Worm (Caenorhabditis elegans): ENCODE results near the gene R10E8.5.
"Not testable (repeated sequence)": the region's sequence is repeated elsewhere in the genome, so short reads cannot be mapped to it uniquely, and the experiment has no call there.

Gene R10E8.5

ce11 chrV:18269885-18270284 lies 15.3 kb downstream of the R10E8.5 start, which contains the start of gene skr-6:
TSS of gene skr-6 (minus strand) at chrV:18269985.
- TF ChIP-seq unc-62 (GFP tag; optimal IDR thresholded peaks at IDR 0.05) = no peak

ce11 chrV:18270403-18270802 lies 15.8 kb downstream of the R10E8.5 start, which contains the start of gene Y37H2C.4:
TSS of gene Y37H2C.4 (plus strand) at chrV:18270703.
- TF ChIP-seq unc-62 (GFP tag; optimal IDR thresholded peaks at IDR 0.05) = no peak

- no peak for TF ChIP-seq unc-62 (GFP tag; optimal IDR thresholded peaks at IDR 0.05)
These were observed 26.2 kb downstream of the R10E8.5 start, which contains the start of gene Y51A2A.16 for ce11 chrV:18280778-18281177. TSS of gene Y51A2A.16 (minus strand) at chrV:18280878.

- TF ChIP-seq unc-62 (GFP tag; optimal IDR thresholded peaks at IDR 0.05) = no peak
These were observed 28.0 kb downstream of the R10E8.5 start, which contains the start of gene clec-247 for ce11 chrV:18282597-18282996. TSS of gene clec-247 (plus strand) at chrV:18282897.

ce11 chrV:18290642-18291041 lies 36.1 kb downstream of the R10E8.5 start, which contains the start of gene Y51A2A.4:
TSS of gene Y51A2A.4 (plus strand) at chrV:18290942.
- no peak for TF ChIP-seq unc-62 (GFP tag; optimal IDR thresholded peaks at IDR 0.05)

ce11 chrV:18292295-18292694 lies 37.7 kb downstream of the R10E8.5 start, which contains the start of gene Y51A2A.12:
TSS of gene Y51A2A.12 (plus strand) at chrV:18292595.
- no peak for TF ChIP-seq unc-62 (GFP tag; optimal IDR thresholded peaks at IDR 0.05)

- no peak for TF ChIP-seq unc-62 (GFP tag; optimal IDR thresholded peaks at IDR 0.05)
These were observed 43.9 kb downstream of the R10E8.5 start, which contains the start of gene Y51A2A.5 for ce11 chrV:18298506-18298905. TSS of gene Y51A2A.5 (plus strand) at chrV:18298806.

- TF ChIP-seq unc-62 (GFP tag; optimal IDR thresholded peaks at IDR 0.05) = no peak
These were observed 44.7 kb downstream of the R10E8.5 start for ce11 chrV:18299313-18299712.

ce11 chrV:18302414-18302813 lies 47.8 kb downstream of the R10E8.5 start, which contains the start of gene Y51A2A.6:
TSS of gene Y51A2A.6 (plus strand) at chrV:18302714.
- TF ChIP-seq unc-62 (GFP tag; optimal IDR thresholded peaks at IDR 0.05) = not testable (repeated sequence)

Measured in whole organism, dauer.